Worm (Caenorhabditis elegans) whole organism, L1 larva: ENCODE data around the gene srsx-30.

ENCODE experiments used
- ama-1 ChIP-seq: fragments of 150-350 bp; optimal IDR thresholded peaks from 2 replicates; lab custom pipeline; 2014
- egl-13 ChIP-seq: sonication (generic microtip); optimal IDR thresholded peaks from 2 replicates; lab custom pipeline; 2016; ENCODE audit warnings: missing genotype, missing genetic modification reagents, missing genetic modification characterization, missing compliant biosample characterization
- elt-2 ChIP-seq: sonication (generic microtip); optimal IDR thresholded peaks from 2 replicates; lab custom pipeline; 2016; ENCODE audit warnings: missing genetic modification characterization, mild to moderate bottlenecking, inconsistent platforms, missing compliant biosample characterization, missing genetic modification reagents
- tbx-2 ChIP-seq: sonication (generic microtip); optimal IDR thresholded peaks from 2 replicates; lab custom pipeline; 2016; ENCODE audit warnings: missing genetic modification characterization, missing compliant biosample characterization
- ztf-11 ChIP-seq, 2 experiments: sonication (generic microtip); optimal IDR thresholded peaks; 2 replicates each; lab custom pipeline; 2016 to 2017; ENCODE audit warnings: missing genetic modification characterization in 2 of 2, missing biosample characterization in 1 of 2, missing compliant biosample characterization in 1 of 2

DNA sequence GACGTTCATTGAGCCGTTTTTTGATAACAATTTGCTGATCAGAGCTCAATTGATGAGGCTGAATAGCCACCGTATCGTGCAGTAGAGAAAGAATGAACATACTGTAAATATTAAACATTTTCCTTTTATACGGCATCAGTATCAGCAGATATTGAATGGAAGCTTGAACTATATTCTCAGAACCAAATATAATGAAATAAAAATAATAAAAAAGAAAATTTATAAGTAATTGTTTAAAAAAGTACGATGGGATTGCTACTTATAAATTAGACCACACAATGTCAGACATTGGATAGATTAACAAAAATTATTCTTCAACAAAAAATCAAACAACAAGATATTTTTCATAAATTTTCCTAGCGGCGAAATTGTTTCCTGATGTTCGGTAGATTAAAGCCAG is 47.9 kb downstream of the srsx-30 start, which contains the start of gene rpc-25:
- TF ChIP-seq ztf-11 (tag; optimal IDR thresholded peaks at IDR 0.05; lab: Kevin White, UChicago) = no peak
- TF ChIP-seq egl-13 (tag; lab: Kevin White, UChicago) = no peak
- TF ChIP-seq elt-2 = no peak
- no peak for TF ChIP-seq tbx-2
- TF ChIP-seq ama-1 = no peak
